Fruit fly (Drosophila melanogaster): ENCODE results near the gene CG9801.

DNA sequence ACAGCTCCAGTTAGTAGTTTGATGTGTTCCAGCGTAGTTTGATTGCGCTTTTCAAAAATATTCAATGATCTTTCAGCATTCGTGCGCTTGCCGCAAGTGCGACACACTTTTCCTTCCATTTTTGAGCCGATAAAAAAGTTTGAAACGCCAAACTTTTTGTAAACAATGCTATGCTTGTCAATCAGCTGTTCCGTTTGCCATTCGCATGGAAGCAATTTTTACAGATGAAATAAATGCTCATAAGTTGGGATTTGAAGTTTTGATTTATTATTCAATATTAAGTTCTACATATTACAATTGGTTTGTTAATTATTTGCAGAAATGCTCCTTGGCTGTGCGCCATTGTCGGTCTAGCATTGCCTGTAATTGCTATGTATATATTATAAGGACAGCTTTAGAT, 17.9 kb downstream of the CG9801 start, which contains the start of gene ranshi:
- TF ChIP-seq Hr38 (GFP tag; optimal IDR thresholded peaks at IDR 0.05) (no peak), CG6808 (GFP tag; optimal IDR thresholded peaks at IDR 0.05) (no peak), Gug (GFP tag; IDR thresholded peaks at IDR 0.05) (no peak), CG10631 (GFP tag; optimal IDR thresholded peaks at IDR 0.05) (no peak)
